Fruit fly (Drosophila melanogaster) whole organism, embryonic: ENCODE data around the gene CG34288.

Experiments used
- Ada2b ChIP-seq: fragments of 200-800 bp; sonication (Bioruptor generic); IDR thresholded peaks from 2 replicates; pipeline ENCODE4 v1.3.6; 2022; ENCODE audit warnings: missing biosample characterization, missing genetic modification characterization
- B-H1 ChIP-seq: fragments of 200-800 bp; sonication (Bioruptor generic); IDR thresholded peaks from 3 replicates; pipeline ENCODE4 v1.3.6; 2022; ENCODE audit warnings: missing biosample characterization, missing genetic modification characterization
- Bdp1 ChIP-seq: fragments of 200-800 bp; sonication (Bioruptor generic); optimal IDR thresholded peaks from 3 replicates; lab custom pipeline; 2016; ENCODE audit warnings: missing biosample characterization, missing genetic modification characterization
- CG10565 ChIP-seq: fragments of 200-800 bp; sonication (Bioruptor generic); optimal IDR thresholded peaks from 3 replicates; lab custom pipeline; 2016; ENCODE audit warnings: missing biosample characterization, mild to moderate bottlenecking, missing genetic modification characterization
- CG10654 ChIP-seq: fragments of 200-800 bp; sonication (Bioruptor generic); optimal IDR thresholded peaks from 2 replicates; lab custom pipeline; 2016; ENCODE audit warnings: missing biosample characterization, missing genetic modification characterization
- CG11696 ChIP-seq: fragments of 200-800 bp; sonication (Bioruptor generic); IDR thresholded peaks from 2 replicates; pipeline ENCODE4 v1.3.6; 2022; ENCODE audit warnings: missing biosample characterization, missing genetic modification characterization
- CG12236 ChIP-seq: fragments of 200-800 bp; sonication (Bioruptor generic); optimal IDR thresholded peaks from 2 replicates; lab custom pipeline; 2016; ENCODE audit warnings: missing biosample characterization, missing genetic modification characterization
- CG12659 ChIP-seq: fragments of 200-800 bp; sonication (Bioruptor generic); optimal IDR thresholded peaks from 3 replicates; lab custom pipeline; 2017; ENCODE audit warnings: mild to moderate bottlenecking, missing biosample characterization, missing genetic modification reagents, missing genetic modification characterization
- CG14860 ChIP-seq: fragments of 200-800 bp; sonication (Bioruptor generic); IDR thresholded peaks from 3 replicates; pipeline ENCODE4 v1.3.6; 2022; ENCODE audit warnings: missing biosample characterization, missing genetic modification characterization; ENCODE audit not compliant: partially characterized antibody
- CG15073 ChIP-seq: fragments of 200-800 bp; sonication (Bioruptor generic); optimal IDR thresholded peaks from 2 replicates; lab custom pipeline; 2016; ENCODE audit warnings: missing biosample characterization, missing genetic modification characterization
- CG1602 ChIP-seq: fragments of 200-800 bp; sonication (Bioruptor generic); optimal IDR thresholded peaks from 3 replicates; lab custom pipeline; 2016; ENCODE audit warnings: missing biosample characterization, missing genetic modification characterization
- CG1647 ChIP-seq: fragments of 200-800 bp; sonication (Bioruptor generic); optimal IDR thresholded peaks from 3 replicates; lab custom pipeline; 2016; ENCODE audit warnings: missing biosample characterization, missing genetic modification characterization
- CG18262 ChIP-seq: fragments of 200-800 bp; optimal IDR thresholded peaks from 3 replicates; lab custom pipeline; 2019; ENCODE audit warnings: missing biosample characterization, mild to moderate bottlenecking, missing genetic modification characterization, moderate library complexity
- CG2129 ChIP-seq: fragments of 200-800 bp; sonication (Bioruptor generic); IDR thresholded peaks from 2 replicates; pipeline ENCODE4 v1.3.6; 2022; ENCODE audit warnings: missing biosample characterization, missing genetic modification characterization; ENCODE audit not compliant: partially characterized antibody
- CG2875 ChIP-seq: fragments of 200-800 bp; sonication (Bioruptor generic); optimal IDR thresholded peaks from 2 replicates; lab custom pipeline; 2017; ENCODE audit warnings: missing biosample characterization, mild to moderate bottlenecking, missing genetic modification characterization, missing genetic modification reagents
- CG2889 ChIP-seq: fragments of 200-800 bp; sonication (Bioruptor generic); IDR thresholded peaks from 3 replicates; pipeline ENCODE4 v1.3.6; 2022; ENCODE audit warnings: missing biosample characterization, missing genetic modification characterization
- CG31365 ChIP-seq: fragments of 200-800 bp; sonication (Bioruptor generic); optimal IDR thresholded peaks from 2 replicates; lab custom pipeline; 2018; ENCODE audit warnings: missing biosample characterization, mild to moderate bottlenecking, missing genetic modification characterization
- CG34224 ChIP-seq: fragments of 200-800 bp; sonication (Bioruptor generic); IDR thresholded peaks from 3 replicates; pipeline ENCODE4 v1.3.6; 2022; ENCODE audit warnings: missing biosample characterization, missing genetic modification characterization; ENCODE audit not compliant: partially characterized antibody
- CG7271 ChIP-seq: fragments of 200-800 bp; sonication (Bioruptor generic); optimal IDR thresholded peaks from 2 replicates; lab custom pipeline; 2018; ENCODE audit warnings: missing biosample characterization, mild to moderate bottlenecking, missing genetic modification characterization, moderate library complexity
- CG8944 ChIP-seq: fragments of 200-800 bp; sonication (Bioruptor generic); optimal IDR thresholded peaks from 3 replicates; lab custom pipeline; 2016; ENCODE audit warnings: missing biosample characterization, missing genetic modification characterization
- CG9932 ChIP-seq: fragments of 200-800 bp; sonication (Bioruptor generic); IDR thresholded peaks from 2 replicates; pipeline ENCODE4 v1.3.6; 2022; ENCODE audit warnings: missing biosample characterization, missing genetic modification characterization
- CkIIα-i1 ChIP-seq: fragments of 200-800 bp; sonication (Bioruptor generic); IDR thresholded peaks from 2 replicates; pipeline ENCODE4 v1.3.6; 2022; ENCODE audit warnings: missing biosample characterization, missing genetic modification characterization
- Deaf1 ChIP-seq: fragments of 200-800 bp; optimal IDR thresholded peaks from 3 replicates; lab custom pipeline; 2019; ENCODE audit warnings: missing biosample characterization, mild to moderate bottlenecking, missing genetic modification characterization, moderate library complexity
- Dek ChIP-seq: fragments of 200-800 bp; sonication (Bioruptor generic); optimal IDR thresholded peaks from 3 replicates; lab custom pipeline; 2019; ENCODE audit warnings: missing biosample characterization, mild to moderate bottlenecking, missing genetic modification characterization, moderate library complexity
- Doc3 ChIP-seq: fragments of 200-800 bp; sonication (Bioruptor generic); IDR thresholded peaks from 3 replicates; pipeline ENCODE4 v1.3.6; 2022; ENCODE audit warnings: missing biosample characterization, missing genetic modification characterization; ENCODE audit not compliant: partially characterized antibody
- HLHmδ ChIP-seq: fragments of 200-800 bp; sonication (Bioruptor generic); optimal IDR thresholded peaks from 2 replicates; lab custom pipeline; 2018; ENCODE audit warnings: missing biosample characterization, mild to moderate bottlenecking, missing genetic modification characterization, moderate library complexity
- Hr51 ChIP-seq, 2 experiments: fragments of 200-800 bp; sonication (Bioruptor generic); optimal IDR thresholded peaks; 2 replicates in 1 of 2; 3 replicates in 1 of 2; lab custom pipeline; 2016 to 2018; ENCODE audit warnings: missing biosample characterization in 2 of 2, missing genetic modification characterization in 2 of 2, mild to moderate bottlenecking in 1 of 2, moderate library complexity in 1 of 2
- Mad ChIP-seq: fragments of 200-800 bp; sonication (Bioruptor generic); optimal IDR thresholded peaks from 2 replicates; lab custom pipeline; 2016; ENCODE audit warnings: missing biosample characterization, missing genetic modification characterization
- Neu2 ChIP-seq: fragments of 200-800 bp; sonication (Bioruptor generic); optimal IDR thresholded peaks from 3 replicates; lab custom pipeline; 2016; ENCODE audit warnings: missing biosample characterization, missing genetic modification characterization, borderline replicate concordance
- Sin3A ChIP-seq: fragments of >200 bp; optimal IDR thresholded peaks from 2 replicates; lab custom pipeline; 2018
- az2 ChIP-seq: fragments of 200-800 bp; sonication (Bioruptor generic); optimal IDR thresholded peaks from 3 replicates; lab custom pipeline; 2016; ENCODE audit warnings: missing biosample characterization, missing genetic modification characterization
- bbx ChIP-seq: fragments of 200-800 bp; sonication (Bioruptor generic); IDR thresholded peaks from 2 replicates; pipeline ENCODE4 v1.3.6; 2022; ENCODE audit warnings: missing biosample characterization, missing genetic modification characterization; ENCODE audit not compliant: partially characterized antibody
- dpn ChIP-seq, 2 experiments: fragments of 200-800 bp; sonication (Bioruptor generic); optimal IDR thresholded peaks; 3 replicates each; lab custom pipeline; 2016; ENCODE audit warnings: missing biosample characterization in 2 of 2, missing genetic modification characterization in 2 of 2
- emc ChIP-seq: fragments of 200-800 bp; sonication (Bioruptor generic); optimal IDR thresholded peaks from 2 replicates; lab custom pipeline; 2016; ENCODE audit warnings: missing biosample characterization, missing genetic modification characterization
- fd96Cb ChIP-seq: fragments of 200-800 bp; sonication (Bioruptor generic); optimal IDR thresholded peaks from 2 replicates; lab custom pipeline; 2018; ENCODE audit warnings: missing biosample characterization, mild to moderate bottlenecking, missing genetic modification characterization, moderate library complexity
- ftz-f1 ChIP-seq: fragments of 200-800 bp; sonication (Bioruptor generic); optimal IDR thresholded peaks from 2 replicates; lab custom pipeline; 2016; ENCODE audit warnings: missing biosample characterization, missing genetic modification characterization
- gcm ChIP-seq: fragments of 200-800 bp; sonication (Bioruptor generic); optimal IDR thresholded peaks from 2 replicates; lab custom pipeline; 2019; ENCODE audit warnings: missing biosample characterization, mild to moderate bottlenecking, missing genetic modification characterization, moderate library complexity
- ham ChIP-seq: fragments of 200-800 bp; sonication (Bioruptor generic); IDR thresholded peaks from 2 replicates; pipeline ENCODE4 v1.3.6; 2022; ENCODE audit warnings: missing biosample characterization, missing genetic modification characterization
- her ChIP-seq: fragments of 200-800 bp; sonication (Bioruptor generic); optimal IDR thresholded peaks from 2 replicates; lab custom pipeline; 2016; ENCODE audit warnings: missing biosample characterization, missing genetic modification characterization
- knrl ChIP-seq: fragments of 200-800 bp; sonication (Bioruptor generic); IDR thresholded peaks from 3 replicates; pipeline ENCODE4 v1.3.6; 2022; ENCODE audit warnings: missing biosample characterization, missing genetic modification characterization; ENCODE audit not compliant: partially characterized antibody
- maf-S ChIP-seq: fragments of 200-800 bp; sonication (Bioruptor generic); optimal IDR thresholded peaks from 2 replicates; lab custom pipeline; 2016; ENCODE audit warnings: missing biosample characterization, missing genetic modification characterization
- nmo ChIP-seq: fragments of 200-800 bp; sonication (Bioruptor generic); optimal IDR thresholded peaks from 2 replicates; lab custom pipeline; 2018; ENCODE audit warnings: missing biosample characterization, mild to moderate bottlenecking, missing genetic modification characterization, moderate library complexity
- pzg ChIP-seq: fragments of 200-800 bp; sonication (Bioruptor generic); optimal IDR thresholded peaks from 3 replicates; lab custom pipeline; 2018; ENCODE audit warnings: missing biosample characterization, mild to moderate bottlenecking, missing genetic modification characterization, moderate library complexity
- row ChIP-seq: fragments of 200-800 bp; sonication (Bioruptor generic); IDR thresholded peaks from 3 replicates; pipeline ENCODE4 v1.3.6; 2022; ENCODE audit warnings: missing biosample characterization, missing genetic modification characterization
- sisA ChIP-seq: fragments of 200-800 bp; sonication (Bioruptor generic); IDR thresholded peaks from 2 replicates; pipeline ENCODE4 v1.3.6; 2022; ENCODE audit warnings: missing biosample characterization, missing genetic modification characterization
- slp2 ChIP-seq: fragments of 200-800 bp; sonication (Bioruptor generic); optimal IDR thresholded peaks from 2 replicates; lab custom pipeline; 2016; ENCODE audit warnings: missing biosample characterization, missing genetic modification characterization
- ssp ChIP-seq: fragments of 200-800 bp; sonication (Bioruptor generic); IDR thresholded peaks from 2 replicates; pipeline ENCODE4 v1.3.6; 2022; ENCODE audit warnings: missing biosample characterization, missing genetic modification characterization
- tup ChIP-seq: fragments of 200-800 bp; sonication (Bioruptor generic); optimal IDR thresholded peaks from 2 replicates; lab custom pipeline; 2016; ENCODE audit warnings: missing biosample characterization, mild to moderate bottlenecking, missing genetic modification characterization, moderate library complexity
- unc-4 ChIP-seq: fragments of 200-800 bp; sonication (Bioruptor generic); IDR thresholded peaks from 2 replicates; pipeline ENCODE4 v1.3.6; 2022; ENCODE audit warnings: missing biosample characterization, missing genetic modification characterization; ENCODE audit not compliant: partially characterized antibody
- zfh2 ChIP-seq: fragments of 200-800 bp; sonication (Bioruptor generic); optimal IDR thresholded peaks from 2 replicates; lab custom pipeline; 2016; ENCODE audit warnings: missing biosample characterization, missing genetic modification characterization

CG34288 gene

dm6 chr3R:22397068-22397700 lies 49.9 kb downstream of the CG34288 start (continued):
- TF ChIP-seq bbx (peak; percentile 83), CG15073 (GFP tag; lab: Kevin White, UChicago) (no peak), Doc3 (GFP tag; lab: Robert Waterston, UW) (0 out of 3 replicates have a peak, but pooled peaks have one; percentile 19), CG31365 (peak; percentile 99), CG8944 (GFP tag; lab: Kevin White, UChicago) (no peak), CG10654 (no peak), ssp (GFP tag; lab: Robert Waterston, UW) (no peak), emc (GFP tag; lab: Kevin White, UChicago) (no peak), tup (GFP tag; lab: Kevin White, UChicago) (no peak), CG12659 (GFP tag; lab: Kevin White, UChicago) (no peak), knrl (GFP tag; lab: Robert Waterston, UW) (peak; percentile 67), CG18262 (no peak), HLHmδ (no peak), nmo (GFP tag; lab: Kevin White, UChicago) (peak; percentile 22), zfh2 (no peak), maf-S (GFP tag; lab: Kevin White, UChicago) (no peak), CG2129 (GFP tag; lab: Robert Waterston, UW) (peak; percentile 19; the same call in 1 of the 2 replicates), slp2 (GFP tag; lab: Kevin White, UChicago) (no peak), unc-4 (GFP tag; lab: Robert Waterston, UW) (peak; percentile 44; the same call in 1 of the 2 replicates), CG14860 (peak; percentile 88), her (GFP tag; lab: Kevin White, UChicago) (no peak), gcm (GFP tag; lab: Kevin White, UChicago) (no peak), CG10565 (no peak), CG11696 (GFP tag; lab: Robert Waterston, UW) (no peak), B-H1 (GFP tag; lab: Robert Waterston, UW) (no peak), CG1647 (no peak), CG2889 (GFP tag; lab: Robert Waterston, UW) (no peak), sisA (no peak), CG2875 (no peak), Ada2b (GFP tag; lab: Robert Waterston, UW) (no peak), ham (GFP tag; lab: Robert Waterston, UW) (no peak), row (GFP tag; lab: Robert Waterston, UW) (no peak), CG9932 (GFP tag; lab: Robert Waterston, UW) (no peak), Hr51 (GFP tag; optimal IDR thresholded peaks at IDR 0.05; lab: Kevin White, UChicago) (no peak), Mad (GFP tag; lab: Kevin White, UChicago) (no peak), CkIIα-i1 (GFP tag; lab: Robert Waterston, UW) (no peak), CG34224 (GFP tag; lab: Robert Waterston, UW) (peak; percentile 55; the same call in 2 of the 3 replicates), ftz-f1 (GFP tag; lab: Kevin White, UChicago) (peak; percentile 84), Sin3A (lab: Kevin White, UChicago) (no peak), Neu2 (no peak), CG1602 (GFP tag; lab: Kevin White, UChicago) (no peak), fd96Cb (tag; lab: Kevin White, UChicago) (no peak), Dek (tag; lab: Kevin White, UChicago) (no peak), az2 (GFP tag; lab: Kevin White, UChicago) (no peak), CG12236 (GFP tag; lab: Kevin White, UChicago) (no peak), CG7271 (no peak), pzg (GFP tag; lab: Kevin White, UChicago) (no peak), dpn (GFP tag; optimal IDR thresholded peaks at IDR 0.05; lab: Kevin White, UChicago) (no peak), Bdp1 (peak; percentile 100), Deaf1 (tag; lab: Kevin White, UChicago) (no peak)
